Worm (Caenorhabditis elegans) whole organism, young adult: ENCODE data around the gene argk-1.

Source experiments
- B0019.2 ChIP-seq: fragments of 200-800 bp; sonication (Bioruptor generic); conservative IDR thresholded peaks from 2 replicates; pipeline ENCODE4 v1.3.6; 2022; ENCODE audit warnings: missing genetic modification reagents, missing genetic modification characterization, missing compliant biosample characterization
- B0336.3 ChIP-seq: fragments of 200-800 bp; sonication (Bioruptor generic); IDR thresholded peaks from 2 replicates; pipeline ENCODE4 v1.3.6; 2022; ENCODE audit warnings: missing genetic modification characterization, missing compliant biosample characterization
- C17E4.6 ChIP-seq: fragments of 200-800 bp; sonication (Bioruptor generic); IDR thresholded peaks from 2 replicates; pipeline ENCODE4 v1.3.6; 2022; ENCODE audit warnings: missing genetic modification reagents, missing genetic modification characterization, missing compliant biosample characterization
- D2030.7 ChIP-seq: fragments of 200-800 bp; sonication (Bioruptor generic); IDR thresholded peaks from 2 replicates; pipeline ENCODE4 v1.3.6; 2022; ENCODE audit warnings: missing genetic modification reagents, missing genetic modification characterization, missing compliant biosample characterization
- F33H1.4 ChIP-seq: fragments of 200-800 bp; sonication (Bioruptor generic); IDR thresholded peaks from 2 replicates; pipeline ENCODE4 v1.3.6; 2022; ENCODE audit warnings: missing genetic modification reagents, missing genetic modification characterization, missing compliant biosample characterization
- F39B2.1 ChIP-seq: fragments of 200-800 bp; sonication (Bioruptor generic); IDR thresholded peaks from 2 replicates; pipeline ENCODE4 v1.3.6; 2022; ENCODE audit warnings: missing genetic modification reagents, missing genetic modification characterization, missing compliant biosample characterization
- F49E8.2 ChIP-seq: sonication (generic microtip); optimal IDR thresholded peaks from 3 replicates; lab custom pipeline; 2017; ENCODE audit warnings: missing genetic modification characterization, mild to moderate bottlenecking, missing compliant biosample characterization, antibody characterized with exemption, moderate library complexity; ENCODE audit not compliant: insufficient read depth
- Y53F4B.3 ChIP-seq: fragments of 200-800 bp; sonication (Bioruptor generic); IDR thresholded peaks from 2 replicates; pipeline ENCODE4 v1.3.6; 2022; ENCODE audit warnings: missing genetic modification reagents, missing genetic modification characterization, missing compliant biosample characterization
- Y95B8A.8 ChIP-seq: fragments of 200-800 bp; sonication (Bioruptor generic); IDR thresholded peaks from 2 replicates; pipeline ENCODE4 v1.3.6; 2022; ENCODE audit warnings: missing genetic modification reagents, missing genetic modification characterization, missing compliant biosample characterization
- ama-1 ChIP-seq, 3 experiments: fragments of 150-350 bp in 1 of 3; sonication (generic microtip) in 2 of 3; optimal IDR thresholded peaks; 2 replicates each; lab custom pipeline; 2014 to 2018; ENCODE audit warnings: missing biosample characterization in 2 of 3, missing genetic modification characterization in 2 of 3, missing genetic modification reagents in 2 of 3
- cebp-1 ChIP-seq, 2 experiments: fragments of 200-800 bp in 1 of 2; sonication (Bioruptor generic) in 1 of 2; sonication (generic microtip) in 1 of 2; IDR thresholded peaks in 1 of 2; optimal IDR thresholded peaks in 1 of 2; 2 replicates each; pipeline versions ENCODE4 v1.3.6 to Lab custom; 2017 to 2022; ENCODE audit warnings: missing compliant biosample characterization in 2 of 2, missing genetic modification characterization in 2 of 2, mild to moderate bottlenecking in 1 of 2, missing genetic modification reagents in 1 of 2, moderate library complexity in 1 of 2
- ceh-100 ChIP-seq: fragments of 200-800 bp; sonication (Bioruptor generic); IDR thresholded peaks from 2 replicates; pipeline ENCODE4 v1.3.6; 2022; ENCODE audit warnings: missing genetic modification reagents, missing genetic modification characterization, missing compliant biosample characterization
- ceh-40 ChIP-seq: fragments of 200-800 bp; sonication (Bioruptor generic); IDR thresholded peaks from 2 replicates; pipeline ENCODE4 v1.3.6; 2022; ENCODE audit warnings: missing genetic modification characterization, missing compliant biosample characterization
- ceh-58 ChIP-seq: fragments of 200-800 bp; sonication (Bioruptor generic); IDR thresholded peaks from 2 replicates; pipeline ENCODE4 v1.3.6; 2022; ENCODE audit warnings: missing genetic modification characterization, missing compliant biosample characterization
- ceh-79 ChIP-seq: sonication (generic microtip); optimal IDR thresholded peaks from 2 replicates; lab custom pipeline; 2017; ENCODE audit warnings: mild to moderate bottlenecking, missing genetic modification characterization, missing compliant biosample characterization
- ceh-91 ChIP-seq: fragments of 200-800 bp; sonication (Bioruptor generic); IDR thresholded peaks from 2 replicates; pipeline ENCODE4 v1.3.6; 2022; ENCODE audit warnings: missing genetic modification reagents, missing genetic modification characterization, missing compliant biosample characterization
- dpff-1 ChIP-seq: sonication (generic microtip); optimal IDR thresholded peaks from 2 replicates; lab custom pipeline; 2017; ENCODE audit warnings: mild to moderate bottlenecking, missing genetic modification characterization, missing compliant biosample characterization
- efl-1 ChIP-seq: fragments of 150-350 bp; optimal IDR thresholded peaks from 2 replicates; lab custom pipeline; 2014; ENCODE audit warnings: missing biosample characterization, missing genetic modification reagents, missing genetic modification characterization
- egl-18 ChIP-seq: fragments of 200-800 bp; sonication (Bioruptor generic); IDR thresholded peaks from 2 replicates; pipeline ENCODE4 v1.3.6; 2022; ENCODE audit warnings: missing genetic modification reagents, missing genetic modification characterization, missing compliant biosample characterization
- egrh-3 ChIP-seq: fragments of 200-800 bp; sonication (Bioruptor generic); IDR thresholded peaks from 2 replicates; pipeline ENCODE4 v1.3.6; 2022; ENCODE audit warnings: missing genetic modification reagents, missing genetic modification characterization, missing compliant biosample characterization
- lir-1 ChIP-seq: fragments of 200-800 bp; sonication (Bioruptor generic); conservative IDR thresholded peaks from 2 replicates; pipeline ENCODE4 v1.3.6; 2022; ENCODE audit warnings: missing genetic modification reagents, missing genetic modification characterization, missing compliant biosample characterization
- lsy-27 ChIP-seq: sonication (generic microtip); optimal IDR thresholded peaks from 2 replicates; lab custom pipeline; 2017; ENCODE audit warnings: missing genetic modification characterization, mild to moderate bottlenecking, missing compliant biosample characterization, antibody characterized with exemption, missing genotype, borderline replicate concordance; ENCODE audit not compliant: insufficient read depth
- mes-4 ChIP-seq: sonication (generic microtip); optimal IDR thresholded peaks from 2 replicates; lab custom pipeline; 2016; ENCODE audit warnings: missing genotype, missing genetic modification characterization, missing compliant biosample characterization
- nfya-1 ChIP-seq: sonication (generic microtip); optimal IDR thresholded peaks from 2 replicates; lab custom pipeline; 2017; ENCODE audit warnings: antibody characterized with exemption, missing compliant biosample characterization, missing genetic modification characterization, borderline replicate concordance; ENCODE audit not compliant: insufficient read depth
- nhr-27 ChIP-seq: fragments of 200-800 bp; sonication (Bioruptor generic); optimal IDR thresholded peaks from 2 replicates; lab custom pipeline; 2018; ENCODE audit warnings: mild to moderate bottlenecking, missing genetic modification characterization, moderate library complexity, missing compliant biosample characterization
- nhr-80 ChIP-seq: sonication (generic microtip); optimal IDR thresholded peaks from 2 replicates; lab custom pipeline; 2016; ENCODE audit warnings: missing genetic modification characterization, missing compliant biosample characterization
- rcor-1 ChIP-seq: fragments of 200-800 bp; sonication (Bioruptor generic); IDR thresholded peaks from 2 replicates; pipeline ENCODE4 v1.3.6; 2022; ENCODE audit warnings: missing genetic modification reagents, missing genetic modification characterization, missing compliant biosample characterization
- rec-8 ChIP-seq, 2 experiments: sonication (generic microtip); optimal IDR thresholded peaks; 2 replicates each; lab custom pipeline; 2016; ENCODE audit warnings: mild to moderate bottlenecking in 2 of 2, missing genetic modification characterization in 2 of 2, missing genetic modification reagents in 2 of 2, missing genotype in 2 of 2, missing biosample characterization in 1 of 2, missing compliant biosample characterization in 1 of 2, moderate library complexity in 1 of 2
- repo-1 ChIP-seq: sonication (generic microtip); optimal IDR thresholded peaks from 2 replicates; lab custom pipeline; 2017; ENCODE audit warnings: mild to moderate bottlenecking, missing genetic modification characterization, missing compliant biosample characterization
- sea-2 ChIP-seq: fragments of 200-800 bp; sonication (Bioruptor generic); IDR thresholded peaks from 2 replicates; pipeline ENCODE4 v1.3.6; 2022; ENCODE audit warnings: missing genetic modification characterization, missing compliant biosample characterization
- snpc-1.3 ChIP-seq: sonication (generic microtip); optimal IDR thresholded peaks from 2 replicates; lab custom pipeline; 2017; ENCODE audit warnings: missing genetic modification characterization, mild to moderate bottlenecking, missing compliant biosample characterization, antibody characterized with exemption, moderate library complexity, missing genotype, missing genetic modification reagents; ENCODE audit not compliant: insufficient read depth
- tbp1 ChIP-seq: fragments of 200-800 bp; sonication (Bioruptor generic); optimal IDR thresholded peaks from 2 replicates; lab custom pipeline; 2018; ENCODE audit warnings: mild to moderate bottlenecking, missing genetic modification characterization, missing compliant biosample characterization
- tbx-9 ChIP-seq: sonication (generic microtip); optimal IDR thresholded peaks from 2 replicates; lab custom pipeline; 2016; ENCODE audit warnings: borderline replicate concordance, missing genetic modification characterization, inconsistent platforms, missing compliant biosample characterization
- tlf-1 ChIP-seq: fragments of 200-800 bp; sonication (Bioruptor generic); optimal IDR thresholded peaks from 2 replicates; lab custom pipeline; 2018; ENCODE audit warnings: mild to moderate bottlenecking, missing genetic modification characterization, missing compliant biosample characterization
- zfh-2 ChIP-seq: fragments of 200-800 bp; sonication (Bioruptor generic); conservative IDR thresholded peaks from 2 replicates; pipeline ENCODE4 v1.3.6; 2022; ENCODE audit warnings: missing genetic modification reagents, missing genetic modification characterization, missing compliant biosample characterization
- ztf-25 ChIP-seq: fragments of 200-800 bp; sonication (Bioruptor generic); IDR thresholded peaks from 2 replicates; pipeline ENCODE4 v1.3.6; 2022; ENCODE audit warnings: missing genetic modification reagents, missing genetic modification characterization, missing compliant biosample characterization

The argk-1 gene

DNA sequence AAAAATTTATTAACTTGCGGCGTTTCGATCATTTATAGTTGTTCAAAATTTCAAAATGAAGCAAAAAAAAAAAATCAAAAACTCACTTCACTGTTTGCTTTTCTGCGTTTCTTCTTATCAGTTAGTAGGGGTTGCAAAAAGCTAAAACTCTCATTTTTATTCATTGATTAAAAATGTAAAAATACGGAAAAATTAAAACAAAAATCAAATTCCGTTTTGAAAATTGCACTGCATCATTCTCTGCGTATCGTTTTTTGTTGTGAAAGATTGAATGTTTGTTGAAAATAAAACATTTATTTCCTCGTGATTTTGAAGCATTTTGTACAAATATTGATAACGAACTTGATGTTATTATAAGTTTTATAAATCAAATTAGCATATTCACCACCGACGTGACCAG, 25.4 kb downstream of the argk-1 start:
- no peak for TF ChIP-seq cebp-1 (GFP tag; IDR thresholded peaks at IDR 0.05; lab: Robert Waterston, UW)
- TF ChIP-seq cebp-1 (tag; optimal IDR thresholded peaks at IDR 0.05; lab: Kevin White, UChicago) = peak; percentile 29
- TF ChIP-seq nfya-1 = no peak
- TF ChIP-seq lir-1 (GFP tag; lab: Robert Waterston, UW) = no peak
- no peak for TF ChIP-seq rec-8 (tag; optimal IDR thresholded peaks at IDR 0.05; lab: Kevin White, UChicago)
- TF ChIP-seq nhr-80 (tag; lab: Kevin White, UChicago) = peak; percentile 31
- TF ChIP-seq zfh-2 = no peak
- TF ChIP-seq ceh-91 (GFP tag; lab: Robert Waterston, UW) = no peak

DNA sequence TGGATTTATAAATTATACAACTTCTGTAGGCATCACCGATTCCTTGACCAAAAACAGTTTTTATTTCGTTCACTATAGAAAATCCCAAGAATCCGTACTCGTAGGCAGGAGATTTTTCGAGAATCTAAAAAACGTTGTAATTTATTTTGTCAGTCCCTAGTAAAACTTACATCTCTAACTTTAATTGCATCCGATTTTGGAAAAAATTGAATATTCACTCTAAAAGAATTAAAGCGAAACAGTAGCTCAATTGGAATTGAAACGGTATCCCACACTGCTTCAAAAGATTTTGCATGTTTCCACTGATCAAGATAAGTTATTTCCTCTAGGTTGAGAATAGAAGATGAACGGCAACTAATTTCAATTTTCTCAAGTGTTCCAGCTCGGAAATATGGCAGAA, 27.6 kb downstream of the argk-1 start, which contains the start of gene fbxa-142:
fbxa-142 (minus strand) TSS at position 101 of the 400 bp plus-strand sequence.
- TF ChIP-seq mes-4 (tag; lab: Kevin White, UChicago) (no peak), lsy-27 (tag; lab: Kevin White, UChicago) (no peak), F49E8.2 (no peak), ceh-91 (GFP tag; lab: Robert Waterston, UW) (no peak), rcor-1 (GFP tag; lab: Robert Waterston, UW) (no peak), egl-18 (no peak), repo-1 (tag; lab: Kevin White, UChicago) (no peak), snpc-1.3 (tag; lab: Kevin White, UChicago) (no peak), Y95B8A.8 (no peak), ceh-58 (GFP tag; lab: Robert Waterston, UW) (no peak)

DNA sequence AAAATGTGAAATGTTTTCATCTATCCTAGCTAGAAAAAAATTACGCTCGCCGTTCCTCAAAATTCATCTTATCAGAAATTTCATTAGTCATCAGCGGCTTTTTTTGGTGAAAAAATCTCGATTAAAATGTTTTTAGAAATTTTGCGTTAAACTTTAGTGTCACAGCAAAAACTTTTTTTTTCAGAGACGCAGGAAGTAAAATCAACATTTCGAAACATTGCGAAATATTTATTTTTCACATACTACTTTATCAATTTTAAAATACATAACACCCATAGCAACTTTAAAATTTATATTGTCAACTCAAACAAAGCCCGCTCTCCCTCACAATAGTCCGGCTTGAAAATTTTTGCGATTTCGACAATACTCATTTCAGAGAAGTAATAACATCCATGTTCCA, 28.5 kb downstream of the argk-1 start:
- TF ChIP-seq ceh-100 (GFP tag; lab: Robert Waterston, UW) = no peak
- TF ChIP-seq Y95B8A.8 = no peak
- peak; percentile 76; the same call in 1 of the 2 replicates for TF ChIP-seq cebp-1 (GFP tag; IDR thresholded peaks at IDR 0.05; lab: Robert Waterston, UW)
- TF ChIP-seq cebp-1 (tag; optimal IDR thresholded peaks at IDR 0.05; lab: Kevin White, UChicago) = peak; percentile 95
- TF ChIP-seq ama-1 (optimal IDR thresholded peaks at IDR 0.05; lab: Kevin White, UChicago) = no peak
- no peak for TF ChIP-seq ama-1 (GFP tag; optimal IDR thresholded peaks at IDR 0.05; lab: Kevin White, UChicago)
- TF ChIP-seq egl-18 = no peak
- no peak for TF ChIP-seq egrh-3

- TF ChIP-seq sea-2 (GFP tag; lab: Robert Waterston, UW) (no peak), B0336.3 (GFP tag; lab: Robert Waterston, UW) (no peak), ztf-25 (GFP tag; lab: Robert Waterston, UW) (no peak), B0019.2 (GFP tag; lab: Robert Waterston, UW) (no peak), efl-1 (GFP tag; lab: Kevin White, UChicago) (no peak), tbx-9 (tag; lab: Kevin White, UChicago) (no peak), Y53F4B.3 (GFP tag; lab: Robert Waterston, UW) (no peak), nhr-27 (no peak), dpff-1 (tag; lab: Kevin White, UChicago) (no peak), lsy-27 (tag; lab: Kevin White, UChicago) (no peak), nhr-80 (tag; lab: Kevin White, UChicago) (no peak)
- TF ChIP-seq, all 124 proteins: peak for 0
These were observed 29.0 kb downstream of the argk-1 start, which contains the start of gene fbxa-144 for ce11 chrV:16132705-16133104. fbxa-144 (minus strand) TSS chrV:16132805.

ce11 chrV:16137043-16137442, 33.3 kb downstream of the argk-1 start, which contains the start of gene F44G3.7:
F44G3.7 (minus strand) TSS chrV:16137143.
- no peak for TF ChIP-seq ceh-40 (GFP tag; lab: Robert Waterston, UW)
- no peak for TF ChIP-seq snpc-1.3 (tag; lab: Kevin White, UChicago)
- no peak for TF ChIP-seq ceh-79
- no peak for TF ChIP-seq F39B2.1 (GFP tag; lab: Robert Waterston, UW)
- TF ChIP-seq rec-8 (tag; optimal IDR thresholded peaks at IDR 0.05; lab: Kevin White, UChicago) = no peak
- TF ChIP-seq tlf-1 (GFP tag; lab: Kevin White, UChicago) = no peak
- TF ChIP-seq tbp1 (GFP tag; lab: Kevin White, UChicago) = no peak
- TF ChIP-seq F33H1.4 (GFP tag; lab: Robert Waterston, UW) = no peak
- no peak for TF ChIP-seq lsy-27 (tag; lab: Kevin White, UChicago)
- no peak for TF ChIP-seq ceh-58 (GFP tag; lab: Robert Waterston, UW)
- no peak for TF ChIP-seq C17E4.6 (GFP tag; lab: Robert Waterston, UW)
- no peak for TF ChIP-seq D2030.7 (GFP tag; lab: Robert Waterston, UW)
